Fruit fly (Drosophila melanogaster): ENCODE results near the gene Vml.

Vml gene

dm6 chrX:2274704-2275199, 870 bp upstream of the Vml start, which contains the start of gene Grp170 (continued):
- no peak for TF ChIP-seq NC2α (GFP tag; optimal IDR thresholded peaks at IDR 0.05)
- no peak for TF ChIP-seq vvl (GFP tag; IDR thresholded peaks at IDR 0.05)
- TF ChIP-seq CG12391 (tag; optimal IDR thresholded peaks at IDR 0.05), result peak; percentile 27
- TF ChIP-seq bbx (GFP tag; IDR thresholded peaks at IDR 0.05; ENCODE audit: partially characterized antibody), result peak; percentile 92
- no peak for TF ChIP-seq CG16779 (GFP tag; IDR thresholded peaks at IDR 0.05)
- peak; percentile 48 for TF ChIP-seq Myb (GFP tag; optimal IDR thresholded peaks at IDR 0.05)
- TF ChIP-seq onecut (GFP tag; IDR thresholded peaks at IDR 0.05), result peak; percentile 20; the same call in 1 of the 2 replicates
- peak; percentile 91 for TF ChIP-seq BEAF-32 (GFP tag; optimal IDR thresholded peaks at IDR 0.05)
- peak; percentile 67 for TF ChIP-seq nerfin-2 (GFP tag; IDR thresholded peaks at IDR 0.05; ENCODE audit: partially characterized antibody)
- peak; percentile 66 for TF ChIP-seq CG14710 (tag; optimal IDR thresholded peaks at IDR 0.05)
- TF ChIP-seq Opbp (GFP tag; IDR thresholded peaks at IDR 0.05; ENCODE audit: partially characterized antibody), result peak; percentile 94
- TF ChIP-seq CG7963 (GFP tag; IDR thresholded peaks at IDR 0.05; ENCODE audit: partially characterized antibody), result peak; percentile 85
- peak; percentile 34 for TF ChIP-seq sug (tag; optimal IDR thresholded peaks at IDR 0.05)
- peak; percentile 76 for TF ChIP-seq zen2 (GFP tag; IDR thresholded peaks at IDR 0.05; ENCODE audit: partially characterized antibody)
- 0 out of 3 replicates have a peak, but pooled peaks have one; percentile 14 for TF ChIP-seq CG17361 (GFP tag; IDR thresholded peaks at IDR 0.05)
- peak; percentile 69 for TF ChIP-seq trem (tag; optimal IDR thresholded peaks at IDR 0.05)
- peak; percentile 1 for TF ChIP-seq CG6683 (GFP tag; optimal IDR thresholded peaks at IDR 0.05)

- TF ChIP-seq exex (tag; optimal IDR thresholded peaks at IDR 0.05) (no peak), Eip74EF (GFP tag; optimal IDR thresholded peaks at IDR 0.05) (peak in 1 of 2 experiments; percentile 31), CG10147 (GFP tag; optimal IDR thresholded peaks at IDR 0.05) (no peak), pfk (GFP tag; optimal IDR thresholded peaks at IDR 0.05) (peak; percentile 61), sd (tag; optimal IDR thresholded peaks at IDR 0.05) (peak; percentile 52), mld (GFP tag; IDR thresholded peaks at IDR 0.05; ENCODE audit: partially characterized antibody) (no peak), repo (GFP tag; optimal IDR thresholded peaks at IDR 0.05) (no peak), da (GFP tag; optimal IDR thresholded peaks at IDR 0.05) (no peak), psq (GFP tag; optimal IDR thresholded peaks at IDR 0.05) (no peak), wdn (GFP tag; IDR thresholded peaks at IDR 0.05) (no peak), Drgx (GFP tag; IDR thresholded peaks at IDR 0.05) (no peak), schlank (tag; optimal IDR thresholded peaks at IDR 0.05) (no peak), Sin3A (optimal IDR thresholded peaks at IDR 0.05) (no peak), CG17802 (tag; optimal IDR thresholded peaks at IDR 0.05) (no peak), CG15269 (tag; optimal IDR thresholded peaks at IDR 0.05) (no peak), Nf-YB (GFP tag; optimal IDR thresholded peaks at IDR 0.05) (no peak), Pdp1 (GFP tag; optimal IDR thresholded peaks at IDR 0.05) (peak in 1 of 2 experiments; percentile 11), CG3847 (GFP tag; IDR thresholded peaks at IDR 0.05) (no peak), CG12769 (tag; optimal IDR thresholded peaks at IDR 0.05) (peak; percentile 27), CG30020 (tag; optimal IDR thresholded peaks at IDR 0.05) (no peak), twi (tag; optimal IDR thresholded peaks at IDR 0.05) (no peak), CG2875 (GFP tag; optimal IDR thresholded peaks at IDR 0.05) (no peak), CG6791 (GFP tag; IDR thresholded peaks at IDR 0.05; ENCODE audit: partially characterized antibody) (no peak), dan (GFP tag; IDR thresholded peaks at IDR 0.05) (no peak), dmrt11E (tag; optimal IDR thresholded peaks at IDR 0.05) (no peak), CG2678 (tag; optimal IDR thresholded peaks at IDR 0.05) (no peak), Hr78 (GFP tag; optimal IDR thresholded peaks at IDR 0.05) (peak in 1 of 2 experiments; percentile 80), CG15073 (GFP tag; optimal IDR thresholded peaks at IDR 0.05) (no peak), CG10543 (GFP tag; optimal IDR thresholded peaks at IDR 0.05) (peak; percentile 14), jing (GFP tag; optimal IDR thresholded peaks at IDR 0.05) (no peak), CG4360 (GFP tag; IDR thresholded peaks at IDR 0.05) (no peak)
Measured at dm6 chrX:2278782-2279304, 3.2 kb downstream of the Vml start.

Measured in whole organism, embryonic.